Worm (Caenorhabditis elegans) whole organism, early embryonic: ENCODE results near the gene nhr-196.

Experiments
- B0310.2 ChIP-seq: sonication (generic microtip); optimal IDR thresholded peaks from 2 replicates; lab custom pipeline; 2016; ENCODE audit warnings: mild to moderate bottlenecking, missing genetic modification characterization, missing compliant biosample characterization
- F13C5.2 ChIP-seq: sonication (generic microtip); optimal IDR thresholded peaks from 2 replicates; lab custom pipeline; 2017; ENCODE audit warnings: mild to moderate bottlenecking, missing genetic modification characterization, inconsistent platforms, missing compliant biosample characterization
- ama-1 ChIP-seq: fragments of 150-350 bp; optimal IDR thresholded peaks from 2 replicates; lab custom pipeline; 2014
- flt-1 ChIP-seq: fragments of 200-800 bp; sonication (Bioruptor generic); IDR thresholded peaks from 2 replicates; pipeline ENCODE4 v1.3.6; 2022; ENCODE audit warnings: missing genetic modification characterization, missing compliant biosample characterization
- hmbx-1 ChIP-seq: sonication (generic microtip); optimal IDR thresholded peaks from 2 replicates; lab custom pipeline; 2016; ENCODE audit warnings: mild to moderate bottlenecking, missing genetic modification characterization, missing compliant biosample characterization
- hnd-1 ChIP-seq: sonication (generic microtip); optimal IDR thresholded peaks from 2 replicates; lab custom pipeline; 2016; ENCODE audit warnings: missing genetic modification characterization, missing compliant biosample characterization
- scrt-1 ChIP-seq: fragments of 200-800 bp; sonication (Bioruptor generic); IDR thresholded peaks from 2 replicates; pipeline ENCODE4 v1.3.6; 2022; ENCODE audit warnings: missing genetic modification characterization, missing compliant biosample characterization
- sea-1 ChIP-seq: fragments of 200-800 bp; sonication (Bioruptor generic); conservative IDR thresholded peaks from 2 replicates; pipeline ENCODE4 v1.3.6; 2022; ENCODE audit warnings: missing genetic modification characterization, missing compliant biosample characterization
- tbx-11 ChIP-seq: fragments of 200-800 bp; sonication (Bioruptor generic); IDR thresholded peaks from 2 replicates; pipeline ENCODE4 v1.3.6; 2022; ENCODE audit warnings: missing genetic modification characterization, missing compliant biosample characterization

- TF ChIP-seq flt-1 (no peak), ama-1 (lab: Kevin White, UChicago) (no peak), B0310.2 (no peak), hmbx-1 (tag; lab: Kevin White, UChicago) (no peak), F13C5.2 (tag; lab: Kevin White, UChicago) (no peak), scrt-1 (GFP tag; lab: Robert Waterston, UW) (no peak), hnd-1 (tag; lab: Kevin White, UChicago) (no peak), sea-1 (GFP tag; lab: Robert Waterston, UW) (no peak), tbx-11 (GFP tag; lab: Robert Waterston, UW) (no peak)
These were observed 10.6 kb upstream of the nhr-196 start for ce11 chrV:15674899-15675298.
